Worm (Caenorhabditis elegans) whole organism, late embryonic: ENCODE measurements around the gene T10C6.6.

ENCODE experiments used
- C08G9.2 ChIP-seq: sonication (generic microtip); optimal IDR thresholded peaks from 2 replicates; lab custom pipeline; 2016; ENCODE audit warnings: mild to moderate bottlenecking, missing genetic modification characterization, moderate library complexity, missing compliant biosample characterization
- F13H6.1 ChIP-seq: sonication (generic microtip); optimal IDR thresholded peaks from 2 replicates; lab custom pipeline; 2016; ENCODE audit warnings: missing genetic modification characterization, missing compliant biosample characterization
- T23F11.4 ChIP-seq: fragments of 200-800 bp; sonication (Bioruptor generic); optimal IDR thresholded peaks from 2 replicates; lab custom pipeline; 2018; ENCODE audit warnings: mild to moderate bottlenecking, missing genetic modification characterization, missing compliant biosample characterization
- ahr-1 ChIP-seq: sonication (generic microtip); optimal IDR thresholded peaks from 2 replicates; lab custom pipeline; 2016; ENCODE audit warnings: missing genetic modification characterization, missing compliant biosample characterization
- ceh-14 ChIP-seq: sonication (generic microtip); optimal IDR thresholded peaks from 2 replicates; lab custom pipeline; 2016; ENCODE audit warnings: missing genotype, missing genetic modification characterization, missing compliant biosample characterization
- ceh-18 ChIP-seq: sonication (generic microtip); optimal IDR thresholded peaks from 2 replicates; lab custom pipeline; 2016; ENCODE audit warnings: missing genetic modification characterization, missing compliant biosample characterization
- ceh-22 ChIP-seq: sonication (generic microtip); optimal IDR thresholded peaks from 2 replicates; lab custom pipeline; 2017; ENCODE audit warnings: missing biosample characterization, missing genetic modification characterization
- ceh-24 ChIP-seq: sonication (generic microtip); optimal IDR thresholded peaks from 2 replicates; lab custom pipeline; 2016; ENCODE audit warnings: mild to moderate bottlenecking, missing genetic modification characterization, missing compliant biosample characterization
- ceh-34 ChIP-seq: sonication (generic microtip); optimal IDR thresholded peaks from 2 replicates; lab custom pipeline; 2016; ENCODE audit warnings: mild to moderate bottlenecking, missing genetic modification characterization, missing compliant biosample characterization
- ceh-45 ChIP-seq: fragments of 200-800 bp; sonication (Bioruptor generic); IDR thresholded peaks from 2 replicates; pipeline ENCODE4 v1.3.6; 2022; ENCODE audit warnings: missing genetic modification reagents, missing genetic modification characterization, missing compliant biosample characterization
- ceh-9 ChIP-seq: sonication (generic microtip); optimal IDR thresholded peaks from 2 replicates; lab custom pipeline; 2016; ENCODE audit warnings: mild to moderate bottlenecking, missing genetic modification characterization, inconsistent platforms, missing compliant biosample characterization
- che-1 ChIP-seq: sonication (generic microtip); optimal IDR thresholded peaks from 2 replicates; lab custom pipeline; 2016; ENCODE audit warnings: mild to moderate bottlenecking, missing genetic modification characterization, missing compliant biosample characterization
- dmd-4 ChIP-seq: sonication (generic microtip); optimal IDR thresholded peaks from 2 replicates; lab custom pipeline; 2016; ENCODE audit warnings: borderline replicate concordance, missing genetic modification characterization, missing compliant biosample characterization
- elt-2 ChIP-seq: sonication (generic microtip); optimal IDR thresholded peaks from 2 replicates; lab custom pipeline; 2016; ENCODE audit warnings: missing genetic modification reagents, missing genetic modification characterization, missing compliant biosample characterization
- elt-4 ChIP-seq: sonication (generic microtip); optimal IDR thresholded peaks from 2 replicates; lab custom pipeline; 2016; ENCODE audit warnings: missing genetic modification characterization, missing compliant biosample characterization
- eyg-1 ChIP-seq: sonication (generic microtip); optimal IDR thresholded peaks from 2 replicates; lab custom pipeline; 2016; ENCODE audit warnings: missing genotype, missing genetic modification characterization, missing compliant biosample characterization
- fax-1 ChIP-seq: sonication (generic microtip); optimal IDR thresholded peaks from 2 replicates; lab custom pipeline; 2016; ENCODE audit warnings: missing genotype, missing genetic modification characterization, missing compliant biosample characterization
- fkh-10 ChIP-seq: fragments of 150-350 bp; optimal IDR thresholded peaks from 2 replicates; lab custom pipeline; 2014; ENCODE audit warnings: missing biosample characterization, missing genetic modification reagents, missing genetic modification characterization
- fkh-6 ChIP-seq: sonication (generic microtip); optimal IDR thresholded peaks from 2 replicates; lab custom pipeline; 2016; ENCODE audit warnings: missing genetic modification characterization, missing compliant biosample characterization
- gmeb-2 ChIP-seq: sonication (generic microtip); optimal IDR thresholded peaks from 2 replicates; lab custom pipeline; 2016; ENCODE audit warnings: missing genetic modification characterization, inconsistent platforms, missing compliant biosample characterization
- hlh-13 ChIP-seq: fragments of 200-800 bp; sonication (Bioruptor generic); optimal IDR thresholded peaks from 2 replicates; lab custom pipeline; 2018; ENCODE audit warnings: mild to moderate bottlenecking, missing genetic modification characterization, missing compliant biosample characterization
- hlh-15 ChIP-seq: sonication (generic microtip); optimal IDR thresholded peaks from 2 replicates; lab custom pipeline; 2016; ENCODE audit warnings: missing genetic modification characterization, missing compliant biosample characterization
- hlh-8 ChIP-seq: sonication (generic microtip); optimal IDR thresholded peaks from 2 replicates; lab custom pipeline; 2016; ENCODE audit warnings: missing genotype, missing genetic modification characterization, missing compliant biosample characterization
- lim-6 ChIP-seq: sonication (generic microtip); optimal IDR thresholded peaks from 2 replicates; lab custom pipeline; 2016; ENCODE audit warnings: missing genetic modification characterization, missing compliant biosample characterization
- npax-4 ChIP-seq: sonication (generic microtip); optimal IDR thresholded peaks from 2 replicates; lab custom pipeline; 2016; ENCODE audit warnings: missing genetic modification characterization, missing compliant biosample characterization
- odd-2 ChIP-seq: sonication (generic microtip); optimal IDR thresholded peaks from 2 replicates; lab custom pipeline; 2017; ENCODE audit warnings: antibody characterized with exemption, mild to moderate bottlenecking, missing genetic modification characterization, missing compliant biosample characterization
- pat-9 ChIP-seq: fragments of 200-800 bp; sonication (Bioruptor generic); optimal IDR thresholded peaks from 2 replicates; lab custom pipeline; 2018; ENCODE audit warnings: mild to moderate bottlenecking, missing genetic modification characterization, moderate library complexity, missing compliant biosample characterization
- pax-1 ChIP-seq: fragments of 150-350 bp; optimal IDR thresholded peaks from 2 replicates; lab custom pipeline; 2014; ENCODE audit warnings: missing biosample characterization, missing genetic modification characterization
- pha-4 ChIP-seq: fragments of 150-350 bp; optimal IDR thresholded peaks from 2 replicates; lab custom pipeline; 2018; ENCODE audit warnings: missing biosample characterization, missing genetic modification reagents, missing genetic modification characterization
- pros-1 ChIP-seq: fragments of 150-350 bp; optimal IDR thresholded peaks from 2 replicates; lab custom pipeline; 2014; ENCODE audit warnings: missing biosample characterization, missing genetic modification reagents, missing genetic modification characterization
- sox-4 ChIP-seq: sonication (generic microtip); optimal IDR thresholded peaks from 2 replicates; lab custom pipeline; 2017; ENCODE audit warnings: mild to moderate bottlenecking, missing genetic modification characterization, inconsistent platforms, missing compliant biosample characterization
- tbx-2 ChIP-seq: sonication (generic microtip); optimal IDR thresholded peaks from 2 replicates; lab custom pipeline; 2016; ENCODE audit warnings: missing genetic modification characterization, missing compliant biosample characterization
- unc-3 ChIP-seq, 2 experiments: fragments of 200-800 bp in 1 of 2; sonication (Bioruptor generic) in 1 of 2; sonication (generic microtip) in 1 of 2; conservative IDR thresholded peaks in 1 of 2; optimal IDR thresholded peaks in 1 of 2; 2 replicates each; pipeline versions ENCODE4 v1.3.6 to Lab custom; 2016 to 2022; ENCODE audit warnings: missing compliant biosample characterization in 2 of 2, missing genetic modification characterization in 2 of 2, missing genetic modification reagents in 1 of 2
- unc-42 ChIP-seq: sonication (generic microtip); optimal IDR thresholded peaks from 2 replicates; lab custom pipeline; 2016; ENCODE audit warnings: missing genotype, missing genetic modification characterization, missing compliant biosample characterization
- unc-86 ChIP-seq: sonication (generic microtip); optimal IDR thresholded peaks from 2 replicates; lab custom pipeline; 2016; ENCODE audit warnings: missing genetic modification characterization, missing compliant biosample characterization
- zip-5 ChIP-seq: sonication (generic microtip); optimal IDR thresholded peaks from 2 replicates; lab custom pipeline; 2016; ENCODE audit warnings: missing genetic modification characterization, missing compliant biosample characterization
- ztf-16 ChIP-seq: sonication (generic microtip); optimal IDR thresholded peaks from 2 replicates; lab custom pipeline; 2017; ENCODE audit warnings: missing genetic modification characterization, missing compliant biosample characterization

T10C6.6 gene

DNA sequence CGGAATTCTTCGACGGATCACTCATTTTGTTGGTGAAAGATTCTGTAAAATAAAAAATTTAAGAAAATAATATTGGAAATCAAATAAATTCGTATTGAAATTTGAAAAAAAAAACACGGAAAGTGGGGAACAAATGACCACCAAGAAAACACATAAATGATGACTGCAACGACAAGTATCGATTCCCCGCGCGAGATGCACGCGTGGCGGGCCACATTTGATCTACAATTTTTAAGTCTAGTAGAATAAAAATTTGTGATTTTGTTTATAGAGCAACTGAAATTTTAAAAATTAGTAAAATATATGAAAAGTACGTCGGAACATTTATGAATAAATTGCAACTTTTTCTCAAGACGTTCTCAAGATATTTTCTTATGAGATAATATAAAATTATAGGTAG, 30.9 kb downstream of the T10C6.6 start, which contains the start of gene F14H3.4:
Gene F14H3.4, minus strand, starts transcription at position 42 of the 400 bp plus-strand sequence.
- TF ChIP-seq hlh-15 (tag; lab: Kevin White, UChicago) (no peak), C08G9.2 (tag; lab: Kevin White, UChicago) (no peak), fax-1 (tag; lab: Kevin White, UChicago) (no peak), dmd-4 (tag; lab: Kevin White, UChicago) (no peak), F13H6.1 (tag; lab: Kevin White, UChicago) (no peak), zip-5 (tag; lab: Kevin White, UChicago) (no peak), fkh-6 (no peak), T23F11.4 (GFP tag; lab: Kevin White, UChicago) (no peak), ceh-45 (no peak), odd-2 (tag; lab: Kevin White, UChicago) (no peak), lim-6 (tag; lab: Kevin White, UChicago) (no peak), unc-3 (GFP tag; conservative IDR thresholded peaks at IDR 0.05; lab: Robert Waterston, UW) (no peak), unc-3 (tag; optimal IDR thresholded peaks at IDR 0.05; lab: Kevin White, UChicago) (no peak), elt-4 (tag; lab: Kevin White, UChicago) (no peak), eyg-1 (tag; lab: Kevin White, UChicago) (no peak), fkh-10 (GFP tag; lab: Kevin White, UChicago) (no peak)

DNA sequence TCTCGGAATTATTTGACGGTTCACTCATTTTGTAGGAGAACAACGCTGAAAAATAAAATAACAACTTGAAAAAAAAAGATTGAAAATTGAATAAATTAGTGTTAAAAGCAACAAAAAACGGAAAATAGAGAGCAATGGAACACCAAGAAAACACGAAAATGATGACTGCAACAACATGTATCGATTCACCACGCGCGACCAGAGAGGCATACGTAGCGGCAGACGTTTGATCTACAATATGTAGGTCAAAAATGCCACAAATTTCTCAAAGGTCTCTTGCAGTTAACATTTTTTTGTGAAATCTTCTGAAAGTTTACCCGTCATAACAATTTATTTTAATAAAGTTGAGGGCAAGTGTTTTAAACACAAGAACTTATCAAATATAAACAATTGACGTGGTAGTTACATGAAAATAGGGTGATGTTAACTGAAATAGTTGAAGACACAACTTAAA, 32.9 kb downstream of the T10C6.6 start, which contains the start of gene F14H3.5:
Gene F14H3.5, minus strand, starts transcription at position 51 of the 454 bp plus-strand sequence.
- TF ChIP-seq npax-4 (tag; lab: Kevin White, UChicago) (no peak), fax-1 (tag; lab: Kevin White, UChicago) (no peak), pat-9 (no peak), pros-1 (tag; lab: Kevin White, UChicago) (no peak), pha-4 (tag; lab: Kevin White, UChicago) (no peak), ceh-24 (tag; lab: Kevin White, UChicago) (no peak), ceh-9 (tag; lab: Kevin White, UChicago) (no peak), zip-5 (tag; lab: Kevin White, UChicago) (no peak), pax-1 (tag; lab: Kevin White, UChicago) (no peak), ceh-34 (tag; lab: Kevin White, UChicago) (no peak), gmeb-2 (no peak), elt-2 (tag; lab: Kevin White, UChicago) (no peak), ceh-18 (tag; lab: Kevin White, UChicago) (no peak), sox-4 (tag; lab: Kevin White, UChicago) (no peak), hlh-13 (GFP tag; lab: Kevin White, UChicago) (no peak), ceh-22 (tag; lab: Kevin White, UChicago) (no peak), ceh-14 (no peak), hlh-8 (tag; lab: Kevin White, UChicago) (no peak), tbx-2 (tag; lab: Kevin White, UChicago) (no peak)

ce11 chrV:16058872-16059271, 34.7 kb downstream of the T10C6.6 start, which contains the start of gene F14H3.6:
Gene F14H3.6, minus strand, starts transcription at chrV:16058893.
- TF ChIP-seq unc-86 (tag; lab: Kevin White, UChicago) (no peak), ztf-16 (tag; lab: Kevin White, UChicago) (no peak), ceh-9 (tag; lab: Kevin White, UChicago) (no peak), gmeb-2 (no peak), ahr-1 (tag; lab: Kevin White, UChicago) (no peak), unc-42 (no peak), che-1 (no peak), hlh-8 (tag; lab: Kevin White, UChicago) (no peak), elt-4 (tag; lab: Kevin White, UChicago) (no peak)
